Fruit fly (Drosophila melanogaster) whole organism, embryonic: ENCODE results near the gene pHCl-2.

Experiments
- Dfd ChIP-seq, 2 experiments: fragments of >200 bp; optimal IDR thresholded peaks; 2 replicates each; lab custom pipeline; 2017; ENCODE audit warnings: missing biosample characterization in 2 of 2, missing genetic modification characterization in 2 of 2
- NC2β ChIP-seq: fragments of 200-800 bp; sonication (Bioruptor generic); optimal IDR thresholded peaks from 2 replicates; lab custom pipeline; 2016; ENCODE audit warnings: missing biosample characterization, missing genetic modification characterization
- grau ChIP-seq: fragments of 200-800 bp; optimal IDR thresholded peaks from 3 replicates; lab custom pipeline; 2019; ENCODE audit warnings: missing biosample characterization, mild to moderate bottlenecking, missing genetic modification characterization, moderate library complexity
- gsb ChIP-seq: fragments of 200-800 bp; sonication (Bioruptor generic); IDR thresholded peaks from 2 replicates; pipeline ENCODE4 v1.3.6; 2022; ENCODE audit warnings: missing biosample characterization, missing genetic modification characterization
- jing ChIP-seq: fragments of 200-800 bp; sonication (Bioruptor generic); optimal IDR thresholded peaks from 2 replicates; lab custom pipeline; 2018; ENCODE audit warnings: missing biosample characterization, mild to moderate bottlenecking, missing genetic modification characterization
- pan ChIP-seq, 4 experiments: fragments of >200 bp in 3 of 4; fragments of 200-800 bp in 1 of 4; sonication (Bioruptor generic) in 1 of 4; optimal IDR thresholded peaks in 3 of 4; IDR thresholded peaks in 1 of 4; 2 replicates each; pipeline versions ENCODE4 v1.3.6 to Lab custom; 2017 to 2022; ENCODE audit warnings: missing biosample characterization in 2 of 4, missing genetic modification characterization in 2 of 4, mixed read lengths in 1 of 4
- tx ChIP-seq: fragments of 200-800 bp; sonication (Bioruptor generic); optimal IDR thresholded peaks from 2 replicates; lab custom pipeline; 2016; ENCODE audit warnings: missing biosample characterization, missing genetic modification characterization

- TF ChIP-seq grau (tag; lab: Kevin White, UChicago) (no peak), gsb (GFP tag; lab: Robert Waterston, UW) (no peak), Dfd (GFP tag; optimal IDR thresholded peaks at IDR 0.05; lab: Kevin White, UChicago) (no peak), pan (optimal IDR thresholded peaks at IDR 0.05; lab: Kevin White, UChicago) (no peak), pan (GFP tag; optimal IDR thresholded peaks at IDR 0.05 in 1 of 2, IDR thresholded peaks at IDR 0.05 in 1 of 2) (no peak), NC2β (GFP tag; lab: Kevin White, UChicago) (no peak), tx (GFP tag; lab: Kevin White, UChicago) (no peak), jing (no peak)
Observed at dm6 chr3R:31262298-31262697, 42.9 kb downstream of the pHCl-2 start, which contains the start of gene CAH5.
